Fruit fly (Drosophila melanogaster) whole organism, embryonic: Measurements from ENCODE around the gene VhaM9.7-d.
A peak's percentile ranks its signal among the peaks of the same experiment; 100 is the strongest.

ENCODE experiments used
- CG11093 ChIP-seq: fragments of 200-800 bp; sonication (Bioruptor generic); IDR thresholded peaks from 3 replicates; pipeline ENCODE4 v1.3.6; 2022; ENCODE audit warnings: missing biosample characterization, missing genetic modification characterization
- CG11398 ChIP-seq: fragments of 200-800 bp; sonication (Bioruptor generic); optimal IDR thresholded peaks from 2 replicates; lab custom pipeline; 2016; ENCODE audit warnings: missing biosample characterization, missing genetic modification characterization
- CG11456 ChIP-seq: fragments of 200-800 bp; sonication (Bioruptor generic); IDR thresholded peaks from 3 replicates; pipeline ENCODE4 v1.3.6; 2022; ENCODE audit warnings: missing biosample characterization, missing genetic modification characterization
- CG12155 ChIP-seq: fragments of 200-800 bp; sonication (Bioruptor generic); optimal IDR thresholded peaks from 3 replicates; lab custom pipeline; 2016; ENCODE audit warnings: missing biosample characterization, missing genetic modification characterization
- CG12391 ChIP-seq: fragments of 200-800 bp; sonication (Bioruptor generic); optimal IDR thresholded peaks from 3 replicates; lab custom pipeline; 2018; ENCODE audit warnings: missing biosample characterization, mild to moderate bottlenecking, missing genetic modification characterization, moderate library complexity
- CG13894 ChIP-seq: fragments of 200-800 bp; sonication (Bioruptor generic); optimal IDR thresholded peaks from 3 replicates; lab custom pipeline; 2018; ENCODE audit warnings: missing biosample characterization, mild to moderate bottlenecking, missing genetic modification characterization, moderate library complexity
- CG14050 ChIP-seq: fragments of 200-800 bp; sonication (Bioruptor generic); IDR thresholded peaks from 3 replicates; pipeline ENCODE4 v1.3.6; 2022; ENCODE audit warnings: missing biosample characterization, missing genetic modification characterization
- CG17328 ChIP-seq: fragments of 200-800 bp; sonication (Bioruptor generic); IDR thresholded peaks from 2 replicates; pipeline ENCODE4 v1.3.6; 2022; ENCODE audit warnings: missing biosample characterization, missing genetic modification characterization
- CG17829 ChIP-seq: fragments of 200-800 bp; optimal IDR thresholded peaks from 2 replicates; lab custom pipeline; 2019; ENCODE audit warnings: missing biosample characterization, mild to moderate bottlenecking, missing genetic modification characterization, moderate library complexity
- CG2120 ChIP-seq: fragments of 200-800 bp; sonication (Bioruptor generic); optimal IDR thresholded peaks from 3 replicates; lab custom pipeline; 2016; ENCODE audit warnings: missing biosample characterization, missing genetic modification characterization
- CG30403 ChIP-seq: fragments of 200-800 bp; sonication (Bioruptor generic); optimal IDR thresholded peaks from 3 replicates; lab custom pipeline; 2016; ENCODE audit warnings: missing biosample characterization, missing genetic modification characterization
- CG32532 ChIP-seq: fragments of 200-800 bp; sonication (Bioruptor generic); IDR thresholded peaks from 2 replicates; pipeline ENCODE4 v1.3.6; 2022; ENCODE audit warnings: missing biosample characterization, missing genetic modification characterization
- CG34224 ChIP-seq: fragments of 200-800 bp; sonication (Bioruptor generic); IDR thresholded peaks from 3 replicates; pipeline ENCODE4 v1.3.6; 2022; ENCODE audit warnings: missing biosample characterization, missing genetic modification characterization; ENCODE audit not compliant: partially characterized antibody
- CG34422 ChIP-seq: fragments of 200-800 bp; sonication (Bioruptor generic); IDR thresholded peaks from 3 replicates; pipeline ENCODE4 v1.3.6; 2022; ENCODE audit warnings: missing biosample characterization, missing genetic modification characterization
- CG3847 ChIP-seq: fragments of 200-800 bp; sonication (Bioruptor generic); IDR thresholded peaks from 2 replicates; pipeline ENCODE4 v1.3.6; 2022; ENCODE audit warnings: missing biosample characterization, missing genetic modification characterization
- CG3995 ChIP-seq: fragments of 200-800 bp; sonication (Bioruptor generic); optimal IDR thresholded peaks from 3 replicates; lab custom pipeline; 2016; ENCODE audit warnings: missing biosample characterization, missing genetic modification characterization
- CG42726 ChIP-seq: fragments of 200-800 bp; sonication (Bioruptor generic); IDR thresholded peaks from 2 replicates; pipeline ENCODE4 v1.3.6; 2022; ENCODE audit warnings: missing biosample characterization, missing genetic modification characterization; ENCODE audit not compliant: partially characterized antibody
- CG6175 ChIP-seq: fragments of 200-800 bp; sonication (Bioruptor generic); IDR thresholded peaks from 3 replicates; pipeline ENCODE4 v1.3.6; 2022; ENCODE audit warnings: missing biosample characterization, missing genetic modification characterization
- CG7963 ChIP-seq: fragments of 200-800 bp; sonication (Bioruptor generic); IDR thresholded peaks from 3 replicates; pipeline ENCODE4 v1.3.6; 2022; ENCODE audit warnings: missing biosample characterization, missing genetic modification characterization; ENCODE audit not compliant: partially characterized antibody
- CG8924 ChIP-seq: fragments of 200-800 bp; optimal IDR thresholded peaks from 3 replicates; lab custom pipeline; 2019; ENCODE audit warnings: missing biosample characterization, mild to moderate bottlenecking, missing genetic modification characterization, moderate library complexity
- CG9797 ChIP-seq: fragments of 200-800 bp; sonication (Bioruptor generic); optimal IDR thresholded peaks from 3 replicates; lab custom pipeline; 2018; ENCODE audit warnings: missing biosample characterization, mild to moderate bottlenecking, missing genetic modification characterization
- Camta ChIP-seq: fragments of 200-800 bp; sonication (Bioruptor generic); optimal IDR thresholded peaks from 2 replicates; lab custom pipeline; 2016; ENCODE audit warnings: missing biosample characterization, missing genetic modification characterization
- Dad ChIP-seq: fragments of 200-800 bp; sonication (Bioruptor generic); optimal IDR thresholded peaks from 3 replicates; lab custom pipeline; 2016; ENCODE audit warnings: missing biosample characterization, missing genetic modification characterization
- Dbx ChIP-seq: fragments of 200-800 bp; sonication (Bioruptor generic); IDR thresholded peaks from 3 replicates; pipeline ENCODE4 v1.3.6; 2022; ENCODE audit warnings: missing biosample characterization, missing genetic modification characterization
- Dp ChIP-seq: fragments of 200-800 bp; sonication (Bioruptor generic); optimal IDR thresholded peaks from 2 replicates; lab custom pipeline; 2018; ENCODE audit warnings: missing biosample characterization, mild to moderate bottlenecking, missing genetic modification characterization, moderate library complexity
- HmgD ChIP-seq: fragments of 200-800 bp; sonication (Bioruptor generic); optimal IDR thresholded peaks from 3 replicates; lab custom pipeline; 2016; ENCODE audit warnings: missing biosample characterization, missing genetic modification characterization
- NfI ChIP-seq: fragments of 200-800 bp; sonication (Bioruptor generic); optimal IDR thresholded peaks from 3 replicates; lab custom pipeline; 2018; ENCODE audit warnings: missing biosample characterization, mild to moderate bottlenecking, missing genetic modification characterization, moderate library complexity
- Pdp1 ChIP-seq, 2 experiments: fragments of 200-800 bp; sonication (Bioruptor generic); optimal IDR thresholded peaks; 3 replicates each; lab custom pipeline; 2016; ENCODE audit warnings: missing biosample characterization in 2 of 2, missing genetic modification characterization in 2 of 2, mild to moderate bottlenecking in 1 of 2, moderate library complexity in 1 of 2
- Poxn ChIP-seq: fragments of 200-800 bp; sonication (Bioruptor generic); IDR thresholded peaks from 2 replicates; pipeline ENCODE4 v1.3.6; 2022; ENCODE audit warnings: missing biosample characterization, missing genetic modification characterization
- YL-1 ChIP-seq: fragments of 200-800 bp; sonication (Bioruptor generic); optimal IDR thresholded peaks from 3 replicates; lab custom pipeline; 2017; ENCODE audit warnings: missing biosample characterization, mild to moderate bottlenecking, missing genetic modification characterization
- az2 ChIP-seq: fragments of 200-800 bp; sonication (Bioruptor generic); optimal IDR thresholded peaks from 3 replicates; lab custom pipeline; 2016; ENCODE audit warnings: missing biosample characterization, missing genetic modification characterization
- bcd ChIP-seq: fragments of 200-800 bp; sonication (Bioruptor generic); optimal IDR thresholded peaks from 2 replicates; lab custom pipeline; 2017; ENCODE audit warnings: missing biosample characterization, mild to moderate bottlenecking, missing genetic modification characterization
- gem ChIP-seq: fragments of 200-800 bp; sonication (Bioruptor generic); optimal IDR thresholded peaks from 2 replicates; lab custom pipeline; 2019; ENCODE audit warnings: missing biosample characterization, mild to moderate bottlenecking, missing genetic modification characterization, moderate library complexity
- grn ChIP-seq: fragments of 200-800 bp; sonication (Bioruptor generic); optimal IDR thresholded peaks from 3 replicates; lab custom pipeline; 2017; ENCODE audit warnings: missing biosample characterization, missing genetic modification characterization
- hbn ChIP-seq: fragments of 200-800 bp; sonication (Bioruptor generic); IDR thresholded peaks from 2 replicates; pipeline ENCODE4 v1.3.6; 2022; ENCODE audit warnings: missing biosample characterization, missing genetic modification characterization; ENCODE audit not compliant: partially characterized antibody
- ind ChIP-seq: fragments of 200-800 bp; sonication (Bioruptor generic); optimal IDR thresholded peaks from 3 replicates; lab custom pipeline; 2016; ENCODE audit warnings: missing biosample characterization, missing genetic modification characterization
- nmo ChIP-seq: fragments of 200-800 bp; sonication (Bioruptor generic); optimal IDR thresholded peaks from 2 replicates; lab custom pipeline; 2018; ENCODE audit warnings: missing biosample characterization, mild to moderate bottlenecking, missing genetic modification characterization, moderate library complexity
- nom ChIP-seq: fragments of 200-800 bp; sonication (Bioruptor generic); optimal IDR thresholded peaks from 2 replicates; lab custom pipeline; 2017; ENCODE audit warnings: missing biosample characterization, missing genetic modification characterization, mild to moderate bottlenecking, moderate library complexity, missing genetic modification reagents
- prd ChIP-seq, 3 experiments: fragments of >200 bp in 2 of 3; fragments of 200-800 bp in 1 of 3; sonication (Bioruptor generic) in 1 of 3; optimal IDR thresholded peaks in 2 of 3; IDR thresholded peaks in 1 of 3; 2 replicates in 2 of 3; 3 replicates in 1 of 3; pipeline versions ENCODE4 v1.3.6 to Lab custom; 2017 to 2022; ENCODE audit warnings: missing biosample characterization in 1 of 3, missing genetic modification characterization in 1 of 3
- sna ChIP-seq: fragments of 200-800 bp; sonication (Bioruptor generic); IDR thresholded peaks from 2 replicates; pipeline ENCODE4 v1.3.6; 2022; ENCODE audit warnings: missing biosample characterization, missing genetic modification characterization; ENCODE audit not compliant: partially characterized antibody
- ssp ChIP-seq: fragments of 200-800 bp; sonication (Bioruptor generic); IDR thresholded peaks from 2 replicates; pipeline ENCODE4 v1.3.6; 2022; ENCODE audit warnings: missing biosample characterization, missing genetic modification characterization
- tio ChIP-seq: fragments of 200-800 bp; sonication (Bioruptor generic); optimal IDR thresholded peaks from 2 replicates; lab custom pipeline; 2017; ENCODE audit warnings: missing biosample characterization, missing genetic modification characterization, inconsistent platforms
- vnd ChIP-seq: fragments of 200-800 bp; sonication (Bioruptor generic); IDR thresholded peaks from 3 replicates; pipeline ENCODE4 v1.3.6; 2022; ENCODE audit warnings: missing biosample characterization, missing genetic modification characterization; ENCODE audit not compliant: partially characterized antibody
- wek ChIP-seq: fragments of 200-800 bp; sonication (Bioruptor generic); optimal IDR thresholded peaks from 3 replicates; lab custom pipeline; 2018; ENCODE audit warnings: missing biosample characterization, mild to moderate bottlenecking, missing genetic modification characterization, moderate library complexity
- zfh1 ChIP-seq: fragments of 200-800 bp; sonication (Bioruptor generic); IDR thresholded peaks from 3 replicates; pipeline ENCODE4 v1.3.6; 2022; ENCODE audit warnings: missing biosample characterization, missing genetic modification characterization

Gene VhaM9.7-d

dm6 chr3R:17002218-17003110 lies 27.5 kb downstream of the VhaM9.7-d start, which contains the start of the genes Sf3a1 and Irc (continued):
- peak; percentile 64 for TF ChIP-seq nom (GFP tag; lab: Kevin White, UChicago)
- TF ChIP-seq HmgD (GFP tag; lab: Kevin White, UChicago), result peak; percentile 87
- peak; percentile 48; the same call in 1 of the 3 replicates for TF ChIP-seq Dbx
- peak; percentile 46 for TF ChIP-seq CG32532 (GFP tag; lab: Robert Waterston, UW)
- peak; percentile 47 for TF ChIP-seq CG30403 (GFP tag; lab: Kevin White, UChicago)
- peak; percentile 23 for TF ChIP-seq NfI (GFP tag; lab: Kevin White, UChicago)
- peak; percentile 25 to 54 for TF ChIP-seq Pdp1 (GFP tag; optimal IDR thresholded peaks at IDR 0.05; lab: Kevin White, UChicago)
- peak; percentile 95 for TF ChIP-seq CG34224 (GFP tag; lab: Robert Waterston, UW)
- 0 out of 2 replicates have a peak, but pooled peaks have one; percentile 19 for TF ChIP-seq CG17328 (GFP tag; lab: Robert Waterston, UW)
- TF ChIP-seq zfh1 (GFP tag; lab: Robert Waterston, UW), result no peak
- TF ChIP-seq nmo (GFP tag; lab: Kevin White, UChicago), result peak; percentile 56
- no peak for TF ChIP-seq prd (optimal IDR thresholded peaks at IDR 0.05; lab: Kevin White, UChicago)
- TF ChIP-seq prd (GFP tag; IDR thresholded peaks at IDR 0.05; lab: Robert Waterston, UW), result 0 out of 3 replicates have a peak, but pooled peaks have one; percentile 31
- TF ChIP-seq CG14050 (GFP tag; lab: Robert Waterston, UW), result no peak
- TF ChIP-seq CG11398, result peak; percentile 13
- peak; percentile 25; the same call in 1 of the 2 replicates for TF ChIP-seq ssp (GFP tag; lab: Robert Waterston, UW)
- TF ChIP-seq CG34422 (GFP tag; lab: Robert Waterston, UW), result peak; percentile 46; the same call in 1 of the 3 replicates
- no peak for TF ChIP-seq CG11093 (GFP tag; lab: Robert Waterston, UW)
- peak; percentile 51; the same call in 1 of the 2 replicates for TF ChIP-seq CG3847 (GFP tag; lab: Robert Waterston, UW)
- peak; percentile 98 for TF ChIP-seq wek
- TF ChIP-seq Camta (GFP tag; lab: Kevin White, UChicago), result peak; percentile 25
- peak; percentile 94 for TF ChIP-seq vnd
- peak; percentile 89 for TF ChIP-seq sna (GFP tag; lab: Robert Waterston, UW)
- TF ChIP-seq CG12155 (GFP tag; lab: Kevin White, UChicago), result peak; percentile 19
- peak; percentile 42 for TF ChIP-seq CG13894
- TF ChIP-seq ind (GFP tag; lab: Kevin White, UChicago), result no peak
- TF ChIP-seq CG17829 (tag; lab: Kevin White, UChicago), result peak; percentile 43
- TF ChIP-seq Poxn (GFP tag; lab: Robert Waterston, UW), result no peak
- TF ChIP-seq CG3995, result peak; percentile 86
- peak; percentile 10 for TF ChIP-seq grn
- 0 out of 3 replicates have a peak, but pooled peaks have one; percentile 13 for TF ChIP-seq CG6175 (GFP tag; lab: Robert Waterston, UW)
- peak; percentile 97 for TF ChIP-seq hbn (GFP tag; lab: Robert Waterston, UW)
- peak; percentile 96 for TF ChIP-seq CG42726 (GFP tag; lab: Robert Waterston, UW)
- TF ChIP-seq YL-1 (GFP tag; lab: Kevin White, UChicago), result peak; percentile 73
- TF ChIP-seq CG2120 (GFP tag; lab: Kevin White, UChicago), result peak; percentile 67
- no peak for TF ChIP-seq gem (tag; lab: Kevin White, UChicago)
- TF ChIP-seq CG7963 (GFP tag; lab: Robert Waterston, UW), result peak; percentile 90
- TF ChIP-seq bcd (GFP tag; lab: Kevin White, UChicago), result peak; percentile 1
- TF ChIP-seq CG11456 (GFP tag; lab: Robert Waterston, UW), result 0 out of 3 replicates have a peak, but pooled peaks have one; percentile 17
- no peak for TF ChIP-seq az2 (GFP tag; lab: Kevin White, UChicago)
- TF ChIP-seq Dad (GFP tag; lab: Kevin White, UChicago), result peak; percentile 25
- peak; percentile 50 for TF ChIP-seq CG12391
- peak; percentile 29 for TF ChIP-seq CG9797
- no peak for TF ChIP-seq tio (GFP tag; lab: Kevin White, UChicago)
- peak; percentile 96 for TF ChIP-seq Dp (GFP tag; lab: Kevin White, UChicago)
- TF ChIP-seq CG8924 (tag; lab: Kevin White, UChicago), result no peak
